Worm (Caenorhabditis elegans): ENCODE data around the gene arrd-24.

arrd-24 gene

ce11 chrX:14016698-14017097 lies 36.4 kb upstream of the arrd-24 start:
- TF ChIP-seq nhr-6 (tag; optimal IDR thresholded peaks at IDR 0.05) (peak; percentile 19), unc-55 (GFP tag; optimal IDR thresholded peaks at IDR 0.05) (peak; percentile 63), nhr-237 (tag; optimal IDR thresholded peaks at IDR 0.05) (no peak), nhr-129 (tag; optimal IDR thresholded peaks at IDR 0.05) (peak; percentile 61), lin-13 (GFP tag; optimal IDR thresholded peaks at IDR 0.05) (peak; percentile 65), sma-3 (GFP tag; optimal IDR thresholded peaks at IDR 0.05) (no peak), nhr-11 (tag; optimal IDR thresholded peaks at IDR 0.05) (no peak), lin-11 (tag; optimal IDR thresholded peaks at IDR 0.05) (peak; percentile 15), lin-39 (tag; optimal IDR thresholded peaks at IDR 0.05) (no peak), F13H6.1 (tag; optimal IDR thresholded peaks at IDR 0.05) (peak; percentile 88), ztf-4 (tag; optimal IDR thresholded peaks at IDR 0.05) (peak; percentile 66), nhr-23 (tag; optimal IDR thresholded peaks at IDR 0.05) (no peak), dmd-4 (tag; optimal IDR thresholded peaks at IDR 0.05) (no peak), mdl-1 (tag; optimal IDR thresholded peaks at IDR 0.05) (peak in 1 of 2 experiments; percentile 66), lsy-2 (tag; optimal IDR thresholded peaks at IDR 0.05) (peak in 1 of 2 experiments; percentile 74), Y55F3AM.14 (GFP tag; optimal IDR thresholded peaks at IDR 0.05) (peak; percentile 4), fos-1 (tag; optimal IDR thresholded peaks at IDR 0.05) (no peak), mab-5 (tag; optimal IDR thresholded peaks at IDR 0.05) (peak; percentile 46), zag-1 (tag; optimal IDR thresholded peaks at IDR 0.05) (peak; percentile 78), sma-9 (GFP tag; optimal IDR thresholded peaks at IDR 0.05) (peak; percentile 76), sma-9 (tag; optimal IDR thresholded peaks at IDR 0.05) (no peak), ztf-1 (GFP tag; conservative IDR thresholded peaks at IDR 0.05) (no peak), sem-4 (tag; optimal IDR thresholded peaks at IDR 0.05) (peak; percentile 4), nhr-25 (tag; optimal IDR thresholded peaks at IDR 0.05) (no peak), skn-1 (tag; optimal IDR thresholded peaks at IDR 0.05) (no peak), aly-2 (tag; optimal IDR thresholded peaks at IDR 0.05) (no peak), ceh-82 (tag; optimal IDR thresholded peaks at IDR 0.05) (peak; percentile 2), C34F6.9 (tag; optimal IDR thresholded peaks at IDR 0.05) (peak; percentile 81), crh-2 (tag; optimal IDR thresholded peaks at IDR 0.05) (peak; percentile 8)

ce11 chrX:14015808-14016207 lies 35.5 kb upstream of the arrd-24 start:
- TF ChIP-seq nhr-11 (tag; optimal IDR thresholded peaks at IDR 0.05), result peak; percentile 43
- TF ChIP-seq peb-1 (tag; optimal IDR thresholded peaks at IDR 0.05), result no peak
- TF ChIP-seq snpc-4 (tag; optimal IDR thresholded peaks at IDR 0.05), result peak; percentile 50
- no peak for TF ChIP-seq R02D3.7 (tag; optimal IDR thresholded peaks at IDR 0.05)
- no peak for TF ChIP-seq unc-62 (GFP tag; optimal IDR thresholded peaks at IDR 0.05)
- TF ChIP-seq C34F6.9 (tag; optimal IDR thresholded peaks at IDR 0.05), result peak; percentile 77
- TF ChIP-seq blmp-1 (tag; optimal IDR thresholded peaks at IDR 0.05; ENCODE audit: insufficient read depth), result peak; percentile 8
- TF ChIP-seq sma-9 (GFP tag; optimal IDR thresholded peaks at IDR 0.05), result peak; percentile 88
- TF ChIP-seq sma-9 (tag; optimal IDR thresholded peaks at IDR 0.05), result no peak
- TF ChIP-seq nhr-237 (tag; optimal IDR thresholded peaks at IDR 0.05), result no peak
- no peak for TF ChIP-seq nhr-10 (tag; optimal IDR thresholded peaks at IDR 0.05)
- peak; percentile 73 for TF ChIP-seq mab-5 (tag; optimal IDR thresholded peaks at IDR 0.05)
- no peak for TF ChIP-seq ama-1 (optimal IDR thresholded peaks at IDR 0.05)
- TF ChIP-seq nhr-129 (tag; optimal IDR thresholded peaks at IDR 0.05), result peak; percentile 92
- peak; percentile 83 for TF ChIP-seq crh-2 (tag; optimal IDR thresholded peaks at IDR 0.05)
- TF ChIP-seq ceh-82 (tag; optimal IDR thresholded peaks at IDR 0.05), result no peak
- no peak for TF ChIP-seq skn-1 (tag; optimal IDR thresholded peaks at IDR 0.05)
- peak; percentile 87 for TF ChIP-seq unc-55 (GFP tag; optimal IDR thresholded peaks at IDR 0.05)
- TF ChIP-seq mdl-1 (tag; optimal IDR thresholded peaks at IDR 0.05), result peak in 1 of 2 experiments; percentile 49
- TF ChIP-seq ZK546.5 (tag; optimal IDR thresholded peaks at IDR 0.05), result no peak
- TF ChIP-seq lin-11 (tag; optimal IDR thresholded peaks at IDR 0.05), result peak; percentile 78
- no peak for TF ChIP-seq ztf-1 (GFP tag; conservative IDR thresholded peaks at IDR 0.05)
- peak; percentile 45 for TF ChIP-seq gmeb-1 (tag; optimal IDR thresholded peaks at IDR 0.05)
- no peak for TF ChIP-seq elt-3 (tag; optimal IDR thresholded peaks at IDR 0.05)
- peak in 1 of 2 experiments; percentile 41 for TF ChIP-seq lsy-2 (tag; optimal IDR thresholded peaks at IDR 0.05)
- TF ChIP-seq nhr-21 (tag; optimal IDR thresholded peaks at IDR 0.05), result peak; percentile 78
- no peak for TF ChIP-seq mbf-1 (tag; optimal IDR thresholded peaks at IDR 0.05)
- no peak for TF ChIP-seq lin-39 (tag; optimal IDR thresholded peaks at IDR 0.05)
- TF ChIP-seq zag-1 (tag; optimal IDR thresholded peaks at IDR 0.05), result peak; percentile 67
- no peak for TF ChIP-seq unc-39 (tag; optimal IDR thresholded peaks at IDR 0.05)
- TF ChIP-seq sem-4 (tag; optimal IDR thresholded peaks at IDR 0.05), result peak; percentile 53
- TF ChIP-seq ztf-4 (tag; optimal IDR thresholded peaks at IDR 0.05), result peak; percentile 67
- peak; percentile 79 for TF ChIP-seq F13H6.1 (tag; optimal IDR thresholded peaks at IDR 0.05)
- no peak for TF ChIP-seq aly-2 (tag; optimal IDR thresholded peaks at IDR 0.05)
- no peak for TF ChIP-seq elt-1 (tag; optimal IDR thresholded peaks at IDR 0.05)
- peak; percentile 72 for TF ChIP-seq nhr-6 (tag; optimal IDR thresholded peaks at IDR 0.05)
- TF ChIP-seq ceh-16 (tag; optimal IDR thresholded peaks at IDR 0.05), result no peak
- TF ChIP-seq Y55F3AM.14 (GFP tag; optimal IDR thresholded peaks at IDR 0.05), result peak; percentile 63
- peak; percentile 25 for TF ChIP-seq egl-27 (tag; optimal IDR thresholded peaks at IDR 0.05)
- TF ChIP-seq dmd-4 (tag; optimal IDR thresholded peaks at IDR 0.05), result no peak
- TF ChIP-seq nhr-25 (tag; optimal IDR thresholded peaks at IDR 0.05), result peak; percentile 10
- no peak for TF ChIP-seq nhr-12 (tag; optimal IDR thresholded peaks at IDR 0.05)
- no peak for TF ChIP-seq nhr-23 (tag; optimal IDR thresholded peaks at IDR 0.05)
- peak; percentile 78 for TF ChIP-seq fos-1 (tag; optimal IDR thresholded peaks at IDR 0.05)
- peak; percentile 76 for TF ChIP-seq lin-13 (GFP tag; optimal IDR thresholded peaks at IDR 0.05)
- TF ChIP-seq alr-1 (tag; optimal IDR thresholded peaks at IDR 0.05), result no peak
- no peak for TF ChIP-seq nhr-77 (tag; optimal IDR thresholded peaks at IDR 0.05)
- no peak for TF ChIP-seq ztf-11 (tag; optimal IDR thresholded peaks at IDR 0.05)

Data from whole organism, L2 larva.